Fruit fly (Drosophila melanogaster): ENCODE results near the gene Sec22.

- TF ChIP-seq EcR (GFP tag; optimal IDR thresholded peaks at IDR 0.05) (no peak), CG13204 (GFP tag; optimal IDR thresholded peaks at IDR 0.05) (no peak), gl (tag; optimal IDR thresholded peaks at IDR 0.05) (no peak), CG12605 (GFP tag; IDR thresholded peaks at IDR 0.05) (no peak), rn (GFP tag; IDR thresholded peaks at IDR 0.05) (no peak), Ets98B (GFP tag; IDR thresholded peaks at IDR 0.05) (no peak), CG15710 (tag; optimal IDR thresholded peaks at IDR 0.05) (no peak), CG8301 (tag; optimal IDR thresholded peaks at IDR 0.05) (no peak), CG4496 (GFP tag; IDR thresholded peaks at IDR 0.05) (no peak), Pif1A (GFP tag; optimal IDR thresholded peaks at IDR 0.05) (no peak), CG14655 (GFP tag; optimal IDR thresholded peaks at IDR 0.05) (no peak), CG32121 (GFP tag; IDR thresholded peaks at IDR 0.05) (no peak), CG8159 (tag; optimal IDR thresholded peaks at IDR 0.05) (no peak)
Measured at dm6 chrX:784456-784855, 21.4 kb upstream of the Sec22 start, which contains the start of gene tw.
